Worm (Caenorhabditis elegans) whole organism, L1 larva: ENCODE measurements around the gene sre-49.

ENCODE experiments used
- ceh-63 ChIP-seq: fragments of 200-800 bp; sonication (Bioruptor generic); optimal IDR thresholded peaks from 2 replicates; lab custom pipeline; 2018; ENCODE audit warnings: mild to moderate bottlenecking, missing genetic modification characterization, missing compliant biosample characterization
- ceh-82 ChIP-seq, 3 experiments: fragments of 150-350 bp in 1 of 3; sonication (generic microtip) in 2 of 3; optimal IDR thresholded peaks; 2 replicates each; lab custom pipeline; 2014 to 2017; ENCODE audit warnings: missing biosample characterization in 3 of 3, missing genetic modification characterization in 3 of 3
- ceh-90 ChIP-seq: sonication (generic microtip); optimal IDR thresholded peaks from 2 replicates; lab custom pipeline; 2016; ENCODE audit warnings: missing genetic modification characterization, missing compliant biosample characterization
- egl-27 ChIP-seq, 2 experiments: fragments of 150-350 bp in 1 of 2; sonication (generic microtip); optimal IDR thresholded peaks; 3 replicates each; lab custom pipeline; 2017 to 2018; ENCODE audit warnings: missing biosample characterization in 2 of 2, missing genetic modification characterization in 2 of 2, missing genetic modification reagents in 2 of 2
- elt-3 ChIP-seq, 6 experiments: fragments of 150-350 bp in 1 of 6; sonication (generic microtip); optimal IDR thresholded peaks; 2 replicates each; lab custom pipeline; 2017 to 2018; ENCODE audit warnings: missing biosample characterization in 6 of 6, missing genetic modification characterization in 6 of 6, inconsistent platforms in 1 of 6
- fkh-10 ChIP-seq: sonication (generic microtip); optimal IDR thresholded peaks from 2 replicates; lab custom pipeline; 2017; ENCODE audit warnings: missing biosample characterization, missing genetic modification reagents, missing genetic modification characterization
- hpl-2 ChIP-seq: fragments of 150-350 bp; optimal IDR thresholded peaks from 2 replicates; lab custom pipeline; 2014; ENCODE audit warnings: missing biosample characterization, missing genetic modification reagents, missing genetic modification characterization
- lin-13 ChIP-seq: fragments of 150-350 bp; optimal IDR thresholded peaks from 2 replicates; lab custom pipeline; 2014; ENCODE audit warnings: missing biosample characterization, missing genetic modification reagents, missing genetic modification characterization
- lsy-2 ChIP-seq, 2 experiments: fragments of 150-350 bp; optimal IDR thresholded peaks; 2 replicates each; lab custom pipeline; 2014; ENCODE audit warnings: missing biosample characterization in 2 of 2, missing genetic modification characterization in 2 of 2
- mdl-1 ChIP-seq, 2 experiments: fragments of 150-350 bp; optimal IDR thresholded peaks; 2 replicates each; lab custom pipeline; 2014 to 2017; ENCODE audit warnings: missing biosample characterization in 2 of 2, missing genetic modification characterization in 2 of 2, inconsistent platforms in 1 of 2
- sptf-1 ChIP-seq: fragments of 150-350 bp; optimal IDR thresholded peaks from 2 replicates; lab custom pipeline; 2014; ENCODE audit warnings: missing biosample characterization, missing genetic modification characterization
- unc-62 ChIP-seq: fragments of 150-350 bp; optimal IDR thresholded peaks from 2 replicates; lab custom pipeline; 2014; ENCODE audit warnings: missing biosample characterization, missing genetic modification reagents, missing genetic modification characterization
- zag-1 ChIP-seq: fragments of 150-350 bp; optimal IDR thresholded peaks from 2 replicates; lab custom pipeline; 2014; ENCODE audit warnings: missing biosample characterization, missing genetic modification characterization
- ztf-4 ChIP-seq: fragments of 150-350 bp; optimal IDR thresholded peaks from 2 replicates; lab custom pipeline; 2014; ENCODE audit warnings: missing biosample characterization, missing genetic modification characterization

DNA sequence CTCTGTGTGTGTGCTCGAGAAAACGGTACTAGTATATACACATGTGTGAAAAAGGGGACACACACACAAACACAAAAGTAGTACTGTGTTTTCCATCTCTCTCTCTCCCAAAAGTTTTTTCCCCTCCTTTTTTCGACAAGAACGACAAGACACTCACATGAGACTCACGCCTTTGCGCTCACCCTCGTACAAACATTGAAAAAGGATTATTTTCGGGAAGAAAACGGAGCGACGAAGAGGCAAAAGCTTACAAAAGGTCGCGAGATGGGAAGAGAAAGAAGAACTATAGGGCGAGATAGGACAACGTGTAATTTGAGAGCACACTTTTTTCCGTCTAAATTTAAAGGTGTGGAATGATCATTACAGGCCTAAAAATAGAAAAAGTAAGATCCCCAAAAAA is 31.2 kb downstream of the sre-49 start:
- no peak for TF ChIP-seq sptf-1 (tag; lab: Kevin White, UChicago)
- TF ChIP-seq hpl-2: no peak
- TF ChIP-seq fkh-10 (GFP tag; lab: Kevin White, UChicago): no peak
- no peak for TF ChIP-seq lin-13 (GFP tag; lab: Kevin White, UChicago)
- TF ChIP-seq egl-27 (tag; optimal IDR thresholded peaks at IDR 0.05; lab: Kevin White, UChicago): no peak
- no peak for TF ChIP-seq ztf-4 (tag; lab: Kevin White, UChicago)
- no peak for TF ChIP-seq lsy-2 (tag; optimal IDR thresholded peaks at IDR 0.05; lab: Kevin White, UChicago)
- no peak for TF ChIP-seq ceh-82 (tag; optimal IDR thresholded peaks at IDR 0.05; lab: Kevin White, UChicago)
- TF ChIP-seq ceh-63 (GFP tag; lab: Kevin White, UChicago): no peak
- no peak for TF ChIP-seq zag-1 (tag; lab: Kevin White, UChicago)
- TF ChIP-seq ceh-90 (tag; lab: Kevin White, UChicago): no peak
- TF ChIP-seq elt-3 (tag; optimal IDR thresholded peaks at IDR 0.05; lab: Kevin White, UChicago): no peak
- TF ChIP-seq unc-62 (GFP tag; lab: Kevin White, UChicago): no peak
- TF ChIP-seq mdl-1 (tag; optimal IDR thresholded peaks at IDR 0.05; lab: Kevin White, UChicago): no peak
